Worm (Caenorhabditis elegans) whole organism, mixed stage, embryonic: Measurements from ENCODE around the gene hpo-7.

ENCODE experiments used
- ceh-83 ChIP-seq: fragments of 200-800 bp; sonication (Bioruptor generic); optimal IDR thresholded peaks from 2 replicates; lab custom pipeline; 2018; ENCODE audit warnings: mild to moderate bottlenecking, missing genetic modification characterization, missing compliant biosample characterization
- ces-1 ChIP-seq: fragments of 150-350 bp; optimal IDR thresholded peaks from 2 replicates; lab custom pipeline; 2014; ENCODE audit warnings: missing biosample characterization, missing genetic modification reagents, missing genetic modification characterization
- elt-1 ChIP-seq: sonication (generic microtip); optimal IDR thresholded peaks from 2 replicates; lab custom pipeline; 2017; ENCODE audit warnings: missing genetic modification characterization, mild to moderate bottlenecking, missing compliant biosample characterization, antibody characterized with exemption, moderate library complexity, borderline replicate concordance; ENCODE audit not compliant: insufficient read depth
- elt-3 ChIP-seq: fragments of 150-350 bp; optimal IDR thresholded peaks from 2 replicates; lab custom pipeline; 2014; ENCODE audit warnings: missing biosample characterization, missing genetic modification characterization
- lin-13 ChIP-seq: fragments of 150-350 bp; optimal IDR thresholded peaks from 2 replicates; lab custom pipeline; 2014; ENCODE audit warnings: missing biosample characterization, missing genetic modification characterization
- nhr-12 ChIP-seq: fragments of 150-350 bp; optimal IDR thresholded peaks from 2 replicates; lab custom pipeline; 2014; ENCODE audit warnings: missing biosample characterization, missing genetic modification characterization
- nhr-76 ChIP-seq: sonication (generic microtip); optimal IDR thresholded peaks from 2 replicates; lab custom pipeline; 2017; ENCODE audit warnings: missing biosample characterization, missing genetic modification characterization
- pha-4 ChIP-seq: fragments of 150-350 bp; optimal IDR thresholded peaks from 2 replicates; lab custom pipeline; 2018; ENCODE audit warnings: missing biosample characterization, missing genetic modification reagents, missing genetic modification characterization
- sem-2 ChIP-seq: fragments of 200-800 bp; sonication (Bioruptor generic); optimal IDR thresholded peaks from 2 replicates; lab custom pipeline; 2018; ENCODE audit warnings: mild to moderate bottlenecking, missing genetic modification characterization, missing compliant biosample characterization
- snpc-4 ChIP-seq: fragments of 150-350 bp; optimal IDR thresholded peaks from 2 replicates; lab custom pipeline; 2014; ENCODE audit warnings: missing biosample characterization, missing genetic modification characterization
- sptf-1 ChIP-seq: sonication (generic microtip); optimal IDR thresholded peaks from 2 replicates; lab custom pipeline; 2017; ENCODE audit warnings: mild to moderate bottlenecking, missing genetic modification characterization, moderate library complexity, missing compliant biosample characterization
- unc-39 ChIP-seq: fragments of 150-350 bp; optimal IDR thresholded peaks from 2 replicates; lab custom pipeline; 2014; ENCODE audit warnings: missing biosample characterization, missing genetic modification characterization
- unc-62 ChIP-seq: fragments of 150-350 bp; optimal IDR thresholded peaks from 2 replicates; lab custom pipeline; 2014; ENCODE audit warnings: missing biosample characterization, missing genetic modification reagents, missing genetic modification characterization
- ztf-11 ChIP-seq: fragments of 150-350 bp; optimal IDR thresholded peaks from 2 replicates; lab custom pipeline; 2014; ENCODE audit warnings: missing biosample characterization, missing genetic modification characterization

DNA sequence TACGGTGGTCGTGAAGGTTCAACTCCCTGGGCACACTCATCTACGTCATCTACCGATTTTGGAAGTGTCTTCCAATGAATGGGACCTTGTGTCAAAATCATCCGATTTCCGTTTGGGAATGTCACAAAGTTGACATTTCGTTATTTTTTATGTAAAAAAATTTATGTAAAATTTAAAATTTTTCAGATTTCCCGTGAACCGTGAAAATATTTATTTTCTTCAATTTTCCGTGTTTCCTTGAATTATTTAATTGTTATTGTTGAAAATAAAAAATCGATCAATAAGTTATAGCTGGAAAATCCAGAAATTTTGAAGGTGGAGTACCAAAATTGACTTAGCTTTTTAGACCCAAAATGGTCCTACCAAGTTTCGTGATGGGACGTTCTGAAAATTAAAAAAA, at the start of gene hpo-7:
- TF ChIP-seq pha-4 (tag; lab: Kevin White, UChicago) (no peak), unc-39 (tag; lab: Kevin White, UChicago) (no peak), nhr-12 (no peak), unc-62 (GFP tag; lab: Kevin White, UChicago) (no peak), ztf-11 (tag; lab: Kevin White, UChicago) (no peak), ces-1 (GFP tag; lab: Kevin White, UChicago) (no peak), snpc-4 (no peak), elt-3 (tag; lab: Kevin White, UChicago) (no peak), ceh-83 (GFP tag; lab: Kevin White, UChicago) (no peak), sptf-1 (tag; lab: Kevin White, UChicago) (no peak), nhr-76 (tag; lab: Kevin White, UChicago) (no peak), sem-2 (GFP tag; lab: Kevin White, UChicago) (no peak), elt-1 (tag; lab: Kevin White, UChicago) (no peak), lin-13 (tag; lab: Kevin White, UChicago) (no peak)
